Fruit fly (Drosophila melanogaster): ENCODE measurements around the gene bdwf.
A peak's percentile ranks its signal among the peaks of the same experiment; 100 is the strongest.

Gene bdwf

DNA sequence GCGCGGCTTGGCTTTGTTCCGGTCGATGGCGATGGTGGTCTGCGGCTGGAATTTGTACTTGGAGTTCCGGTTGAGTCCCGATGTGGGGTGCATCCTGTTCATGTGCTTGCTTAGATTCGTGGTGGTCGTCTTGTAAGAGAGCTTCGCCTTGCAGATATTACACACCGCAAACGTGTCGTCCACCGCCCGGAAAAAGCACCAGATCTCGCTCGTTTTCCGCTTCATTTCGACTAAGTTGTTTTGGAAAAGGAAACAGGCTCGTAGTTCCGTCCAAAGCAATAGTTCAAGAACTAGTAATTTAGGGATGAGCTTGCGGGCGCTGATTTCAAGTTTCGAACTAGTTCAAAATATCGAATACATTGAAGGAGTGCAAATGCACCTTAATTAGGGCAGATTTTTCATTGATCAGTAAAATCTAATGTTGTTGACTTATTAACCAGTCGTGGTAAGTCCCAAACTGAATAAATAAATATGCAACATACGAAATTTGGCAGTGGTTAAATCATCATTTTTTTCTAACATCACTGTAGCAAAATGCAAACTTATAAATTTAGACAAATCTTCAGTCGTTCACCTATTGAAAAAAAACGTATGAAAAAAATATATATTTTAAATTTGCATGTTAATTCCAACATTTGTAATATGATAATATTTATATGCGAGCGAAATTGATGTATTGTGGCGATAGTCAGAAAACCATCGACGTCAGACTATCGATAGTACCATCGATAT is at the start of gene bdwf, which contains the start of gene Patr-1 (continued):
- TF ChIP-seq stc (GFP tag; IDR thresholded peaks at IDR 0.05) (0 out of 2 replicates have a peak, but pooled peaks have one; percentile 6), CG16815 (GFP tag; optimal IDR thresholded peaks at IDR 0.05) (no peak), CG33557 (GFP tag; optimal IDR thresholded peaks at IDR 0.05) (no peak), CG10321 (GFP tag; IDR thresholded peaks at IDR 0.05) (no peak), CG16863 (GFP tag; optimal IDR thresholded peaks at IDR 0.05) (no peak), gce (GFP tag; IDR thresholded peaks at IDR 0.05) (no peak), Atf3 (GFP tag; optimal IDR thresholded peaks at IDR 0.05) (no peak), CkIIα-i1 (GFP tag; IDR thresholded peaks at IDR 0.05) (no peak), Mrtf (GFP tag; IDR thresholded peaks at IDR 0.05) (no peak), ftz-f1 (GFP tag; optimal IDR thresholded peaks at IDR 0.05) (no peak), MESR4 (GFP tag; optimal IDR thresholded peaks at IDR 0.05) (peak; percentile 62), slou (GFP tag; optimal IDR thresholded peaks at IDR 0.05) (peak; percentile 16), CG7786 (GFP tag; optimal IDR thresholded peaks at IDR 0.05) (no peak), Blimp-1 (GFP tag; optimal IDR thresholded peaks at IDR 0.05) (no peak), CG14860 (GFP tag; IDR thresholded peaks at IDR 0.05; ENCODE audit: partially characterized antibody) (peak; percentile 88), Bteb2 (GFP tag; optimal IDR thresholded peaks at IDR 0.05) (no peak), CG12391 (tag; optimal IDR thresholded peaks at IDR 0.05) (peak; percentile 63), CG34376 (GFP tag; optimal IDR thresholded peaks at IDR 0.05) (no peak), Xbp1 (GFP tag; optimal IDR thresholded peaks at IDR 0.05) (peak; percentile 11), CG2199 (GFP tag; IDR thresholded peaks at IDR 0.05) (no peak), sob (GFP tag; IDR thresholded peaks at IDR 0.05) (0 out of 2 replicates have a peak, but pooled peaks have one; percentile 12), Oli (tag; optimal IDR thresholded peaks at IDR 0.05) (no peak), Mes4 (GFP tag; optimal IDR thresholded peaks at IDR 0.05) (no peak), Sry-β (GFP tag; optimal IDR thresholded peaks at IDR 0.05) (peak; percentile 33), chm (GFP tag; IDR thresholded peaks at IDR 0.05) (no peak), knrl (GFP tag; IDR thresholded peaks at IDR 0.05; ENCODE audit: partially characterized antibody) (peak; percentile 94), CG11456 (GFP tag; IDR thresholded peaks at IDR 0.05) (0 out of 3 replicates have a peak, but pooled peaks have one; percentile 36), Jarid2 (GFP tag; optimal IDR thresholded peaks at IDR 0.05) (no peak), CG11504 (tag; optimal IDR thresholded peaks at IDR 0.05) (no peak), Mad (GFP tag; optimal IDR thresholded peaks at IDR 0.05) (no peak), CG13287 (GFP tag; IDR thresholded peaks at IDR 0.05; ENCODE audit: partially characterized antibody) (peak; percentile 89), CG12236 (GFP tag; optimal IDR thresholded peaks at IDR 0.05) (no peak), dmrt99B (tag; optimal IDR thresholded peaks at IDR 0.05) (no peak), CG7556 (GFP tag; optimal IDR thresholded peaks at IDR 0.05) (no peak), CG17186 (GFP tag; optimal IDR thresholded peaks at IDR 0.05) (peak; percentile 46), dimm (GFP tag; IDR thresholded peaks at IDR 0.05) (no peak), Abd-B (GFP tag; optimal IDR thresholded peaks at IDR 0.05) (no peak), ato (GFP tag; IDR thresholded peaks at IDR 0.05; ENCODE audit: partially characterized antibody) (peak; percentile 80; the same call in 1 of the 2 replicates), B-H2 (GFP tag; optimal IDR thresholded peaks at IDR 0.05) (no peak), Dref (GFP tag; IDR thresholded peaks at IDR 0.05) (peak; percentile 87), pho (GFP tag; optimal IDR thresholded peaks at IDR 0.05) (no peak), gsb-n (tag; optimal IDR thresholded peaks at IDR 0.05) (no peak), CTCF (GFP tag; optimal IDR thresholded peaks at IDR 0.05) (peak; percentile 24), CG9817 (tag; optimal IDR thresholded peaks at IDR 0.05) (peak; percentile 4), pzg (GFP tag; optimal IDR thresholded peaks at IDR 0.05) (peak; percentile 51), mirr (GFP tag; optimal IDR thresholded peaks at IDR 0.05) (no peak), bsh (GFP tag; optimal IDR thresholded peaks at IDR 0.05) (no peak), lab (GFP tag; optimal IDR thresholded peaks at IDR 0.05) (no peak), CG9932 (GFP tag; IDR thresholded peaks at IDR 0.05) (peak; percentile 38; the same call in 1 of the 2 replicates)
